Fruit fly (Drosophila melanogaster): ENCODE results near the gene CG2750.

The CG2750 gene

DNA sequence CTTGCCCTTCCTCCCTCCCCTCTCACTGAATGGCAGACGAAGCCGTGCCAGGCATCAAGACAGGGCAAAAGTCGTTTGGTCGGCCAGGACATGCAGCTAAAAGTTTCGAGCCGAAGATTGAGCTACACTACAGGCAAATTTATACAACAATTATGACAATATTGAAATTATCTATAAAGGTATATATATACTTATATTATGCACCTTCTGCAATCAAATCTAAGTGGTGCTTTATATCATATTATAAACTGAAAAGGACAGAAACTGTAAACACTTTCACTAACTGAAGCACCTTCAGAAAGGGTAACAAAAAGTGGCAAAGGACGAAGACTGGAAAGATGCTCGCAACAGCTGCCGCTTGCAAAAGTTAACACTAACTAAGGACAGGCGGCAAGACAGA is 30.8 kb upstream of the CG2750 start (continued):
- TF ChIP-seq Stat92E (GFP tag; optimal IDR thresholded peaks at IDR 0.05): no peak
- peak; percentile 55 for TF ChIP-seq dmrt99B (tag; optimal IDR thresholded peaks at IDR 0.05)
- no peak for TF ChIP-seq CG11695 (GFP tag; IDR thresholded peaks at IDR 0.05)
- peak; percentile 43; the same call in 1 of the 2 replicates for TF ChIP-seq Xrp1 (GFP tag; IDR thresholded peaks at IDR 0.05)
- TF ChIP-seq Ada2b (GFP tag; IDR thresholded peaks at IDR 0.05): no peak
- peak; percentile 23 for TF ChIP-seq Fer1 (GFP tag; optimal IDR thresholded peaks at IDR 0.05)
- TF ChIP-seq pzg (GFP tag; optimal IDR thresholded peaks at IDR 0.05): no peak
- no peak for TF ChIP-seq E2f1 (GFP tag; IDR thresholded peaks at IDR 0.05)
- TF ChIP-seq nmo (GFP tag; optimal IDR thresholded peaks at IDR 0.05): peak; percentile 1
- TF ChIP-seq Hr51 (GFP tag; optimal IDR thresholded peaks at IDR 0.05): peak in 1 of 2 experiments; percentile 55
- TF ChIP-seq CG17361 (GFP tag; IDR thresholded peaks at IDR 0.05): 0 out of 3 replicates have a peak, but pooled peaks have one; percentile 26
- TF ChIP-seq CG10979 (tag; optimal IDR thresholded peaks at IDR 0.05): peak; percentile 43
- TF ChIP-seq bab2 (GFP tag; optimal IDR thresholded peaks at IDR 0.05): no peak
- peak; percentile 10 for TF ChIP-seq tap (tag; optimal IDR thresholded peaks at IDR 0.05)
- TF ChIP-seq CG7987 (GFP tag; optimal IDR thresholded peaks at IDR 0.05): no peak
- TF ChIP-seq Dp (GFP tag; optimal IDR thresholded peaks at IDR 0.05): no peak
- TF ChIP-seq lab (GFP tag; optimal IDR thresholded peaks at IDR 0.05): peak; percentile 44
- no peak for TF ChIP-seq her (GFP tag; optimal IDR thresholded peaks at IDR 0.05)
- no peak for TF ChIP-seq fru (optimal IDR thresholded peaks at IDR 0.05)
- TF ChIP-seq az2 (GFP tag; optimal IDR thresholded peaks at IDR 0.05): no peak
- no peak for TF ChIP-seq ap (GFP tag; IDR thresholded peaks at IDR 0.05)
- TF ChIP-seq CG8290 (GFP tag; optimal IDR thresholded peaks at IDR 0.05): no peak
- TF ChIP-seq CG8290 (tag; optimal IDR thresholded peaks at IDR 0.05): no peak
- TF ChIP-seq tna (GFP tag; IDR thresholded peaks at IDR 0.05; ENCODE audit: partially characterized antibody): no peak
- no peak for TF ChIP-seq nau (GFP tag; optimal IDR thresholded peaks at IDR 0.05)
- TF ChIP-seq gem (tag; optimal IDR thresholded peaks at IDR 0.05): peak; percentile 55
- no peak for TF ChIP-seq CG2889 (GFP tag; IDR thresholded peaks at IDR 0.05)
- TF ChIP-seq gce (GFP tag; IDR thresholded peaks at IDR 0.05): no peak
- peak; percentile 41 for TF ChIP-seq CG13424 (tag; optimal IDR thresholded peaks at IDR 0.05)
- TF ChIP-seq CG8924 (tag; optimal IDR thresholded peaks at IDR 0.05): peak; percentile 24
- no peak for TF ChIP-seq sens (GFP tag)
- TF ChIP-seq CG30020 (tag; optimal IDR thresholded peaks at IDR 0.05): no peak
- no peak for TF ChIP-seq luna (GFP tag; optimal IDR thresholded peaks at IDR 0.05)
- TF ChIP-seq ATbp (GFP tag; optimal IDR thresholded peaks at IDR 0.05): peak; percentile 43
- peak; percentile 8 for TF ChIP-seq Abd-B (GFP tag; optimal IDR thresholded peaks at IDR 0.05)
- TF ChIP-seq BtbVII (GFP tag; optimal IDR thresholded peaks at IDR 0.05): no peak
- TF ChIP-seq CG12942 (GFP tag; optimal IDR thresholded peaks at IDR 0.05): no peak
- no peak for TF ChIP-seq hbn (GFP tag; IDR thresholded peaks at IDR 0.05; ENCODE audit: partially characterized antibody)
- no peak for TF ChIP-seq salm (tag; optimal IDR thresholded peaks at IDR 0.05)
- TF ChIP-seq pnt (GFP tag; optimal IDR thresholded peaks at IDR 0.05): no peak
- TF ChIP-seq unpg (GFP tag; optimal IDR thresholded peaks at IDR 0.05): peak; percentile 24
- no peak for TF ChIP-seq CG7928 (GFP tag; optimal IDR thresholded peaks at IDR 0.05)
- no peak for TF ChIP-seq chinmo (GFP tag; IDR thresholded peaks at IDR 0.05; ENCODE audit: partially characterized antibody)
- peak; percentile 57 for TF ChIP-seq row (GFP tag; IDR thresholded peaks at IDR 0.05)
- TF ChIP-seq CG12744 (GFP tag; optimal IDR thresholded peaks at IDR 0.05): no peak
- TF ChIP-seq CG8388 (GFP tag; optimal IDR thresholded peaks at IDR 0.05): peak; percentile 22
- no peak for TF ChIP-seq Fer3 (tag; optimal IDR thresholded peaks at IDR 0.05)
- TF ChIP-seq Dbx (GFP tag; IDR thresholded peaks at IDR 0.05): no peak
- no peak for TF ChIP-seq CHES-1-like (GFP tag; optimal IDR thresholded peaks at IDR 0.05)
- no peak for TF ChIP-seq prd (optimal IDR thresholded peaks at IDR 0.05)
- no peak for TF ChIP-seq prd (GFP tag; IDR thresholded peaks at IDR 0.05)
- TF ChIP-seq bowl (GFP tag; IDR thresholded peaks at IDR 0.05): no peak

Measured in whole organism, embryonic.